Worm (Caenorhabditis elegans) whole organism, L1 larva: ENCODE data around the gene F26A1.7.

Source experiments
- C04F5.9 ChIP-seq: sonication (generic microtip); optimal IDR thresholded peaks from 2 replicates; lab custom pipeline; 2016; ENCODE audit warnings: missing genetic modification characterization, missing compliant biosample characterization
- C34B4.2 ChIP-seq: sonication (generic microtip); optimal IDR thresholded peaks from 2 replicates; lab custom pipeline; 2017; ENCODE audit warnings: mild to moderate bottlenecking, missing genetic modification characterization, missing compliant biosample characterization
- F16B12.6 ChIP-seq: fragments of 150-350 bp; optimal IDR thresholded peaks from 2 replicates; lab custom pipeline; 2014; ENCODE audit warnings: missing biosample characterization, missing genetic modification characterization
- aly-2 ChIP-seq: fragments of 150-350 bp; optimal IDR thresholded peaks from 2 replicates; lab custom pipeline; 2014; ENCODE audit warnings: missing biosample characterization, missing genetic modification characterization
- ama-1 ChIP-seq: fragments of 150-350 bp; optimal IDR thresholded peaks from 2 replicates; lab custom pipeline; 2014
- ceh-82 ChIP-seq, 3 experiments: fragments of 150-350 bp in 1 of 3; sonication (generic microtip) in 2 of 3; optimal IDR thresholded peaks; 2 replicates each; lab custom pipeline; 2014 to 2017; ENCODE audit warnings: missing biosample characterization in 3 of 3, missing genetic modification characterization in 3 of 3
- ces-1 ChIP-seq: fragments of 150-350 bp; optimal IDR thresholded peaks from 2 replicates; lab custom pipeline; 2014; ENCODE audit warnings: missing biosample characterization, missing genetic modification reagents, missing genetic modification characterization
- dpl-1 ChIP-seq, 3 experiments: fragments of 150-350 bp in 2 of 3; sonication (generic microtip) in 1 of 3; optimal IDR thresholded peaks; 2 replicates each; lab custom pipeline; 2014 to 2017; ENCODE audit warnings: missing biosample characterization in 3 of 3, missing genetic modification characterization in 3 of 3, missing genetic modification reagents in 3 of 3
- dsc-1 ChIP-seq: sonication (generic microtip); optimal IDR thresholded peaks from 2 replicates; lab custom pipeline; 2016; ENCODE audit warnings: mild to moderate bottlenecking, missing genetic modification characterization, missing compliant biosample characterization
- efl-1 ChIP-seq, 4 experiments: fragments of 150-350 bp; optimal IDR thresholded peaks in 3 of 4; peaks in 1 of 4; 1 replicate in 1 of 4; 2 replicates in 3 of 4; lab custom pipeline; 2014; ENCODE audit warnings: missing biosample characterization in 2 of 4, missing genetic modification characterization in 2 of 4, missing genetic modification reagents in 2 of 4
- efl-3 ChIP-seq: fragments of 200-800 bp; sonication (Bioruptor generic); optimal IDR thresholded peaks from 2 replicates; lab custom pipeline; 2018; ENCODE audit warnings: mild to moderate bottlenecking, missing genetic modification characterization, missing compliant biosample characterization
- elt-2 ChIP-seq: sonication (generic microtip); optimal IDR thresholded peaks from 2 replicates; lab custom pipeline; 2016; ENCODE audit warnings: missing genetic modification characterization, mild to moderate bottlenecking, inconsistent platforms, missing compliant biosample characterization, missing genetic modification reagents
- ets-5 ChIP-seq: fragments of 200-800 bp; sonication (Bioruptor generic); IDR thresholded peaks from 2 replicates; pipeline ENCODE4 v1.3.6; 2022; ENCODE audit warnings: missing genetic modification characterization, missing compliant biosample characterization
- fkh-4 ChIP-seq: sonication (generic microtip); optimal IDR thresholded peaks from 2 replicates; lab custom pipeline; 2016; ENCODE audit warnings: missing compliant biosample characterization, missing genetic modification characterization, borderline replicate concordance
- fkh-8 ChIP-seq: sonication (generic microtip); optimal IDR thresholded peaks from 2 replicates; lab custom pipeline; 2016; ENCODE audit warnings: mild to moderate bottlenecking, missing genetic modification characterization, missing compliant biosample characterization
- hlh-4 ChIP-seq: sonication (generic microtip); optimal IDR thresholded peaks from 2 replicates; lab custom pipeline; 2016; ENCODE audit warnings: mild to moderate bottlenecking, missing genetic modification characterization, missing compliant biosample characterization
- isw-1 ChIP-seq: fragments of 200-800 bp; sonication (Bioruptor generic); IDR thresholded peaks from 2 replicates; pipeline ENCODE4 v1.3.6; 2022; ENCODE audit warnings: missing genetic modification characterization, missing compliant biosample characterization
- lin-13 ChIP-seq: fragments of 150-350 bp; optimal IDR thresholded peaks from 2 replicates; lab custom pipeline; 2014; ENCODE audit warnings: missing biosample characterization, missing genetic modification reagents, missing genetic modification characterization
- lin-14 ChIP-seq: fragments of 200-800 bp; sonication (Bioruptor generic); optimal IDR thresholded peaks from 2 replicates; lab custom pipeline; 2018; ENCODE audit warnings: mild to moderate bottlenecking, missing genetic modification characterization, moderate library complexity, missing compliant biosample characterization
- mef-2 ChIP-seq: fragments of 150-350 bp; optimal IDR thresholded peaks from 2 replicates; lab custom pipeline; 2014; ENCODE audit warnings: missing biosample characterization, missing genetic modification characterization
- nhr-12 ChIP-seq: sonication (generic microtip); optimal IDR thresholded peaks from 2 replicates; lab custom pipeline; 2017; ENCODE audit warnings: missing biosample characterization, missing genetic modification characterization
- nhr-20 ChIP-seq: sonication (generic microtip); optimal IDR thresholded peaks from 2 replicates; lab custom pipeline; 2016; ENCODE audit warnings: mild to moderate bottlenecking, missing genetic modification characterization, missing compliant biosample characterization
- nhr-77 ChIP-seq: fragments of 150-350 bp; optimal IDR thresholded peaks from 2 replicates; lab custom pipeline; 2014; ENCODE audit warnings: missing biosample characterization, missing genetic modification characterization
- nhr-90 ChIP-seq: sonication (generic microtip); optimal IDR thresholded peaks from 2 replicates; lab custom pipeline; 2016; ENCODE audit warnings: mild to moderate bottlenecking, missing genetic modification characterization, missing compliant biosample characterization; ENCODE audit not compliant: poor library complexity
- pag-3 ChIP-seq: sonication (generic microtip); optimal IDR thresholded peaks from 2 replicates; lab custom pipeline; 2017; ENCODE audit warnings: missing genetic modification characterization, mild to moderate bottlenecking, missing compliant biosample characterization, antibody characterized with exemption, borderline replicate concordance; ENCODE audit not compliant: insufficient read depth
- pax-3 ChIP-seq: fragments of 200-800 bp; sonication (Bioruptor generic); optimal IDR thresholded peaks from 2 replicates; lab custom pipeline; 2018; ENCODE audit warnings: mild to moderate bottlenecking, missing genetic modification characterization, moderate library complexity, missing compliant biosample characterization
- rnt-1 ChIP-seq: sonication (generic microtip); optimal IDR thresholded peaks from 2 replicates; lab custom pipeline; 2016; ENCODE audit warnings: mild to moderate bottlenecking, missing genetic modification characterization, moderate library complexity, missing compliant biosample characterization
- snpc-4 ChIP-seq: fragments of 150-350 bp; optimal IDR thresholded peaks from 2 replicates; lab custom pipeline; 2014; ENCODE audit warnings: missing biosample characterization, missing genetic modification characterization
- unc-130 ChIP-seq: fragments of 150-350 bp; optimal IDR thresholded peaks from 2 replicates; lab custom pipeline; 2017; ENCODE audit warnings: missing biosample characterization, missing genetic modification characterization, inconsistent platforms
- unc-86 ChIP-seq: sonication (generic microtip); optimal IDR thresholded peaks from 2 replicates; lab custom pipeline; 2016; ENCODE audit warnings: missing genetic modification characterization, missing compliant biosample characterization
- vab-15 ChIP-seq: sonication (generic microtip); optimal IDR thresholded peaks from 2 replicates; lab custom pipeline; 2017; ENCODE audit warnings: missing genotype, mild to moderate bottlenecking, missing genetic modification characterization, missing compliant biosample characterization
- xbp-1 ChIP-seq: sonication (generic microtip); optimal IDR thresholded peaks from 2 replicates; lab custom pipeline; 2016; ENCODE audit warnings: missing genetic modification characterization, missing compliant biosample characterization
- zag-1 ChIP-seq: fragments of 150-350 bp; optimal IDR thresholded peaks from 2 replicates; lab custom pipeline; 2014; ENCODE audit warnings: missing biosample characterization, missing genetic modification characterization
- ztf-4 ChIP-seq: fragments of 150-350 bp; optimal IDR thresholded peaks from 2 replicates; lab custom pipeline; 2014; ENCODE audit warnings: missing biosample characterization, missing genetic modification characterization

F26A1.7 gene

DNA sequence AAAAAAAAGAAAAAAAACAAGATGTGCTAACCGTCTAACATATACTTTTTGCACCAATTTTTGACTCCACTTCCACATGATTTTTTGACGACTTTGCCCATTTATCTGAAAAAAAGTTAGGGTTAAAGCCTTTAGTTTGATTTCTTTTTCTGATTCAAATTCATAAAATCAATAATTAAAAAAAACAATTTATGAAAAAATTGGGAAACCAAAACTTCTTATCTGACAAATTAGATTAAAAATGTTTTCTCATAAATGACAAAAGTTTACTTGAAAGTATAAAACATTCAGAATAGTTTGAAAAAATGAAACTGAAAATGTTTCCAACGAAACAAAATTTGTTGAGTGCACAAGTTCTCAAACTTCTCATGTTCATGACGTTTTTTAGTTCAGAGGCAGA lies at the start of gene F26A1.7:
F26A1.7 (minus strand) TSS at position 101 of the 400 bp plus-strand sequence.
- TF ChIP-seq hlh-4 (tag; lab: Kevin White, UChicago), result no peak
- TF ChIP-seq zag-1 (tag; lab: Kevin White, UChicago), result no peak
- no peak for TF ChIP-seq ets-5 (GFP tag; lab: Robert Waterston, UW)
- TF ChIP-seq fkh-8 (tag; lab: Kevin White, UChicago), result no peak
- no peak for TF ChIP-seq nhr-90 (tag; lab: Kevin White, UChicago)
- TF ChIP-seq snpc-4 (tag; lab: Kevin White, UChicago), result no peak
- TF ChIP-seq pax-3, result no peak

DNA sequence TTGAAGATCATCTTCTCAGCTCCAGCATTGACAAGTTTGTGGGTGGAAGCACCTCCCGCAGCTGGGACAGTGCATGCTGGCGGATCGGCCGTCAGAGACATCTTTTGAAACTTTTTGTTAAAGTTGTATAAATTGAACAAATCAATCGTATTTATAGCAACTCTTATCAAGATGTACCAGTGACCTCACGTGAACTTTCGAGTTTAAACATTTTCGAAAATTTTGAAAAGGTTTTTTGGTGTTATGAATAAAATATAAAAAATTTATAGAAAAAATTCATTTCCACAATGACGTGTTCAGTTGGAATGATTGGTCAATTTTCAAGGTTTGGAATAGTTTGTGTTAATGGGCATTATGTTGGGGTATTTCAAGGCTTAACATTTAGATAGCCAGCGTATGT lies 48.9 kb upstream of the F26A1.7 start, which contains the start of the genes msd-4 and C35D10.3:
msd-4 (minus strand) TSS at position 101 of the 400 bp plus-strand sequence.
C35D10.3 (plus strand) TSS at position 279 of the 400 bp plus-strand sequence.
- no peak for TF ChIP-seq C04F5.9 (tag; lab: Kevin White, UChicago)
- TF ChIP-seq lin-14 (GFP tag; lab: Kevin White, UChicago), result no peak
- TF ChIP-seq ztf-4, result no peak
- no peak for TF ChIP-seq unc-86
- no peak for TF ChIP-seq ama-1 (lab: Kevin White, UChicago)
- TF ChIP-seq mef-2, result no peak
- TF ChIP-seq dpl-1 (GFP tag; optimal IDR thresholded peaks at IDR 0.05; lab: Kevin White, UChicago), result no peak
- no peak for TF ChIP-seq ceh-82 (tag; optimal IDR thresholded peaks at IDR 0.05; lab: Kevin White, UChicago)
- TF ChIP-seq pax-3, result no peak
- TF ChIP-seq F16B12.6, result no peak
- no peak for TF ChIP-seq aly-2
- TF ChIP-seq efl-3 (GFP tag; lab: Kevin White, UChicago), result no peak
- TF ChIP-seq unc-130 (tag; lab: Kevin White, UChicago), result no peak
- no peak for TF ChIP-seq efl-1 (optimal IDR thresholded peaks at IDR 0.05; lab: Kevin White, UChicago)
- no peak for TF ChIP-seq efl-1 (GFP tag; optimal IDR thresholded peaks at IDR 0.05 in 1 of 2; lab: Kevin White, UChicago)
- TF ChIP-seq nhr-20, result no peak
- no peak for TF ChIP-seq lin-13
- TF ChIP-seq vab-15 (tag; lab: Kevin White, UChicago), result no peak

DNA sequence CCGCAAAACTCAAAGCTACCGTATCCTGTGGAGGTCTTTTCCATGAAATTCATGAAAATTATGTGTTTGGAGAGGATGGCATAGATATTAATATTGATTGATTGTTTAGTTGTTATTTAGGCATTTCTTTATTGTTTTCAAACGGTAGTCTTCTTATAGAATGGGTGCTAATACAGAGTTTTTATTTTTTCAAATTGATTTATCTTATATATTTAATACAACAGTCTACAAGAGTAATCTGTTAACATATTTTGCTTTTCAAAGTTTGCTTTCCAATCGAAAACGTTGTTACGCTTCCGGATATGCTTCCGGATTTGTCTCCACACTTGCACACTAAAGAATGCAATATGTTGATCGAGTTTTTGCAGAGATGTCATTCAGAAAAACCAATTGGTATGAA lies 47.0 kb upstream of the F26A1.7 start, which contains the start of gene C35D10.17:
C35D10.17 (plus strand) TSS at position 301 of the 400 bp plus-strand sequence.
- no peak for TF ChIP-seq xbp-1 (tag; lab: Kevin White, UChicago)
- no peak for TF ChIP-seq efl-3 (GFP tag; lab: Kevin White, UChicago)
- no peak for TF ChIP-seq rnt-1 (tag; lab: Kevin White, UChicago)

DNA sequence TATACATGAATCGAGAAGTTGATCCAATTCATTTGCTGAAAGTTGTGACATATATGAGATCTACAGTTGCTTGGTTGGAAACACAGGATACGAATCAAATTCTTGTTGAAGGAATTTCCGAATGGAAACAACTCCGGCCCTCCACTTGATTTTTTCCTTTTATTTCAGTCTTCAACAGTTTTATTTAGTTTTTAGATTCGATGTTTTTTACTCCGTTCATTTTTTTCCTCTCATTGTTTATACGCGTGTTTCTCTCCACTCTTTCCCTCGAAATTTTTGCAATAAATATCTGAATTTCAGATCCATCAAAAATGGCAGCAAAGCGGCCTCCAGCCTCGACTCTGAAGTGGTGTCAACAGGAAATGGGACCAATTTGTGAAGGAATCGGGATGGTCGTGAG lies 43.4 kb upstream of the F26A1.7 start, which contains the start of gene coq-8:
coq-8 (plus strand) TSS at position 301 of the 400 bp plus-strand sequence.
- no peak for TF ChIP-seq C34B4.2 (tag; lab: Kevin White, UChicago)
- no peak for TF ChIP-seq ets-5 (GFP tag; lab: Robert Waterston, UW)
- TF ChIP-seq nhr-77 (tag; lab: Kevin White, UChicago), result no peak
- TF ChIP-seq efl-3 (GFP tag; lab: Kevin White, UChicago), result no peak
- TF ChIP-seq isw-1, result no peak
- TF ChIP-seq nhr-90 (tag; lab: Kevin White, UChicago), result no peak
- TF ChIP-seq unc-130 (tag; lab: Kevin White, UChicago), result no peak
- TF ChIP-seq nhr-12 (tag; lab: Kevin White, UChicago), result no peak
- TF ChIP-seq pag-3 (tag; lab: Kevin White, UChicago), result no peak
- TF ChIP-seq unc-86, result no peak
- TF ChIP-seq ces-1 (GFP tag; lab: Kevin White, UChicago), result no peak
- no peak for TF ChIP-seq C04F5.9 (tag; lab: Kevin White, UChicago)
- TF ChIP-seq elt-2 (tag; lab: Kevin White, UChicago), result no peak
- TF ChIP-seq dsc-1 (tag; lab: Kevin White, UChicago), result no peak
- no peak for TF ChIP-seq rnt-1 (tag; lab: Kevin White, UChicago)
- TF ChIP-seq fkh-4 (tag; lab: Kevin White, UChicago), result no peak
- TF ChIP-seq aly-2, result no peak
